Worm (Caenorhabditis elegans): ENCODE data around the gene cyp-31A5.

The cyp-31A5 gene

ce11 chrIV:13370235-13370739 lies 30.8 kb upstream of the cyp-31A5 start, which contains the start of the genes rla-2, popl-7 and Y62E10A.24:
Gene rla-2 (minus strand): TSS chrIV:13370285.
Gene popl-7 (plus strand): TSS chrIV:13370689.
Gene Y62E10A.24 (plus strand): TSS chrIV:13370710.
- TF ChIP-seq flt-1 (GFP tag; IDR thresholded peaks at IDR 0.05), result no peak
- TF ChIP-seq tab-1 (GFP tag; IDR thresholded peaks at IDR 0.05), result no peak
- no peak for TF ChIP-seq T22C8.4 (GFP tag; IDR thresholded peaks at IDR 0.05)
- no peak for TF ChIP-seq cog-1 (tag; optimal IDR thresholded peaks at IDR 0.05)
- TF ChIP-seq ztf-23 (GFP tag; IDR thresholded peaks at IDR 0.05), result no peak
- no peak for TF ChIP-seq med-1 (GFP tag; optimal IDR thresholded peaks at IDR 0.05; ENCODE audit: insufficient read depth)
- TF ChIP-seq klf-2 (GFP tag; conservative IDR thresholded peaks at IDR 0.05), result no peak
- no peak for TF ChIP-seq ref-1 (GFP tag; conservative IDR thresholded peaks at IDR 0.05)
- no peak for TF ChIP-seq ztf-29 (GFP tag; IDR thresholded peaks at IDR 0.05)

- no peak for TF ChIP-seq klf-2 (GFP tag; conservative IDR thresholded peaks at IDR 0.05)
- no peak for TF ChIP-seq flt-1 (GFP tag; IDR thresholded peaks at IDR 0.05)
- no peak for TF ChIP-seq cog-1 (tag; optimal IDR thresholded peaks at IDR 0.05)
- no peak for TF ChIP-seq ztf-29 (GFP tag; IDR thresholded peaks at IDR 0.05)
- TF ChIP-seq ztf-23 (GFP tag; IDR thresholded peaks at IDR 0.05), result no peak
- TF ChIP-seq T22C8.4 (GFP tag; IDR thresholded peaks at IDR 0.05), result no peak
- no peak for TF ChIP-seq tab-1 (GFP tag; IDR thresholded peaks at IDR 0.05)
- no peak for TF ChIP-seq med-1 (GFP tag; optimal IDR thresholded peaks at IDR 0.05; ENCODE audit: insufficient read depth)
- no peak for TF ChIP-seq ref-1 (GFP tag; conservative IDR thresholded peaks at IDR 0.05)
These were observed 29.4 kb upstream of the cyp-31A5 start, which contains the start of gene Y62E10A.6 for ce11 chrIV:13371699-13372098. Gene Y62E10A.6 (plus strand): TSS chrIV:13371999.

ce11 chrIV:13374918-13375317 lies 26.2 kb upstream of the cyp-31A5 start:
- TF ChIP-seq T22C8.4 (GFP tag; IDR thresholded peaks at IDR 0.05) (peak; percentile 55), ref-1 (GFP tag; conservative IDR thresholded peaks at IDR 0.05) (no peak)

ce11 chrIV:13377716-13378115 lies 23.4 kb upstream of the cyp-31A5 start, which contains the start of gene mau-8:
Gene mau-8 (plus strand): TSS chrIV:13378016.
- TF ChIP-seq med-1 (GFP tag; optimal IDR thresholded peaks at IDR 0.05; ENCODE audit: insufficient read depth) (no peak), ztf-23 (GFP tag; IDR thresholded peaks at IDR 0.05) (no peak), tab-1 (GFP tag; IDR thresholded peaks at IDR 0.05) (no peak), klf-2 (GFP tag; conservative IDR thresholded peaks at IDR 0.05) (no peak), flt-1 (GFP tag; IDR thresholded peaks at IDR 0.05) (no peak), cog-1 (tag; optimal IDR thresholded peaks at IDR 0.05) (no peak), T22C8.4 (GFP tag; IDR thresholded peaks at IDR 0.05) (no peak), ref-1 (GFP tag; conservative IDR thresholded peaks at IDR 0.05) (no peak), ztf-29 (GFP tag; IDR thresholded peaks at IDR 0.05) (no peak)

- TF ChIP-seq med-1 (GFP tag; optimal IDR thresholded peaks at IDR 0.05; ENCODE audit: insufficient read depth), result no peak
- TF ChIP-seq ref-1 (GFP tag; conservative IDR thresholded peaks at IDR 0.05), result no peak
- no peak for TF ChIP-seq cog-1 (tag; optimal IDR thresholded peaks at IDR 0.05)
- no peak for TF ChIP-seq flt-1 (GFP tag; IDR thresholded peaks at IDR 0.05)
- TF ChIP-seq ztf-23 (GFP tag; IDR thresholded peaks at IDR 0.05), result no peak
These were observed 20.6 kb upstream of the cyp-31A5 start for ce11 chrIV:13380506-13380905.

- no peak for TF ChIP-seq ztf-23 (GFP tag; IDR thresholded peaks at IDR 0.05)
- no peak for TF ChIP-seq cog-1 (tag; optimal IDR thresholded peaks at IDR 0.05)
- no peak for TF ChIP-seq tab-1 (GFP tag; IDR thresholded peaks at IDR 0.05)
These were observed 19.3 kb upstream of the cyp-31A5 start, which contains the start of gene emc-3 for ce11 chrIV:13381823-13382222. Gene emc-3 (minus strand): TSS chrIV:13381923.

ce11 chrIV:13383763-13384436 lies 17.2 kb upstream of the cyp-31A5 start, which contains the start of gene rab-19:
Gene rab-19 (minus strand): TSS chrIV:13384386.
- TF ChIP-seq cog-1 (tag; optimal IDR thresholded peaks at IDR 0.05), result no peak
- TF ChIP-seq flt-1 (GFP tag; IDR thresholded peaks at IDR 0.05), result no peak
- no peak for TF ChIP-seq ztf-23 (GFP tag; IDR thresholded peaks at IDR 0.05)
- no peak for TF ChIP-seq klf-2 (GFP tag; conservative IDR thresholded peaks at IDR 0.05)
- no peak for TF ChIP-seq med-1 (GFP tag; optimal IDR thresholded peaks at IDR 0.05; ENCODE audit: insufficient read depth)
- no peak for TF ChIP-seq ztf-29 (GFP tag; IDR thresholded peaks at IDR 0.05)
- TF ChIP-seq T22C8.4 (GFP tag; IDR thresholded peaks at IDR 0.05), result no peak
- TF ChIP-seq tab-1 (GFP tag; IDR thresholded peaks at IDR 0.05), result no peak
- no peak for TF ChIP-seq ref-1 (GFP tag; conservative IDR thresholded peaks at IDR 0.05)

ce11 chrIV:13386043-13386442 lies 15.0 kb upstream of the cyp-31A5 start, which contains the start of the genes Y62E10A.20, Y62E10A.23 and mdt-9:
Gene Y62E10A.20 (minus strand): TSS chrIV:13386091.
Gene Y62E10A.23 (plus strand): TSS chrIV:13386324.
Gene mdt-9 (plus strand): TSS chrIV:13386380.
- TF ChIP-seq med-1 (GFP tag; optimal IDR thresholded peaks at IDR 0.05; ENCODE audit: insufficient read depth) (peak; percentile 88), T22C8.4 (GFP tag; IDR thresholded peaks at IDR 0.05) (no peak), tab-1 (GFP tag; IDR thresholded peaks at IDR 0.05) (peak; percentile 54; the same call in 1 of the 2 replicates), ztf-23 (GFP tag; IDR thresholded peaks at IDR 0.05) (peak; percentile 82; the same call in 1 of the 2 replicates), cog-1 (tag; optimal IDR thresholded peaks at IDR 0.05) (peak; percentile 24), ref-1 (GFP tag; conservative IDR thresholded peaks at IDR 0.05) (no peak), flt-1 (GFP tag; IDR thresholded peaks at IDR 0.05) (peak; percentile 86), klf-2 (GFP tag; conservative IDR thresholded peaks at IDR 0.05) (peak; percentile 80), ztf-29 (GFP tag; IDR thresholded peaks at IDR 0.05) (peak; percentile 79)

- TF ChIP-seq ztf-23 (GFP tag; IDR thresholded peaks at IDR 0.05) (no peak), cog-1 (tag; optimal IDR thresholded peaks at IDR 0.05) (no peak), med-1 (GFP tag; optimal IDR thresholded peaks at IDR 0.05; ENCODE audit: insufficient read depth) (no peak), klf-2 (GFP tag; conservative IDR thresholded peaks at IDR 0.05) (no peak), ztf-29 (GFP tag; IDR thresholded peaks at IDR 0.05) (no peak), flt-1 (GFP tag; IDR thresholded peaks at IDR 0.05) (no peak), ref-1 (GFP tag; conservative IDR thresholded peaks at IDR 0.05) (no peak)
These were observed 14.2 kb upstream of the cyp-31A5 start, which contains the start of gene lsm-3 for ce11 chrIV:13386903-13387302. Gene lsm-3 (plus strand): TSS chrIV:13387203.

Measured in whole organism, midembryonic.